Fruit fly (Drosophila melanogaster): ENCODE results near the gene slx1.
A peak's percentile ranks its signal among the peaks of the same experiment; 100 is the strongest.

The slx1 gene

dm6 chr3R:4687207-4687606 is 45.4 kb downstream of the slx1 start (continued):
- TF ChIP-seq acj6 (GFP tag; optimal IDR thresholded peaks at IDR 0.05) (peak; percentile 63), Met (GFP tag; optimal IDR thresholded peaks at IDR 0.05) (peak; percentile 11), CG3919 (GFP tag; optimal IDR thresholded peaks at IDR 0.05) (peak; percentile 64), Sox15 (GFP tag; optimal IDR thresholded peaks at IDR 0.05) (no peak), Smox (GFP tag; optimal IDR thresholded peaks at IDR 0.05) (no peak), CG6276 (GFP tag; optimal IDR thresholded peaks at IDR 0.05) (peak; percentile 45), Lpt (GFP tag; optimal IDR thresholded peaks at IDR 0.05) (peak; percentile 60), Eip78C (GFP tag) (peak; percentile 82)

DNA sequence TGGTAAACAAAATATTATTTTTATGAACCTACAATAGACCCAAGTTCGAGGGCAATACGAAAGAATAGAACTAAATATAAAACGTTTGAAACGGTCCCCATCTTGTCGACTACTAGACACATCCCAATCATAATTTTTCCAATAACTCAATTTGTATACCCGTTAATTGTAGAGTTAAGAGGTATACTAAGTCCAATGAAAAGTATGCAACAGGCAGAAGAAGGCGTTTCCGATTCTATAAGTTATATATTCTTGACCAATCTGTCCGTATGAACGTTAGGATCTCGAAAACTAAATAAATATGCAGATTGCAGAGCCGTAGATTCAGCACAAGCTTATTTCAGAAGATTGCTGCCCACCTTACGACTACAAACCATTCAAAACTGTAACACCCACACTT is 48.7 kb downstream of the slx1 start, which contains the start of gene CG33927:
Gene CG33927 (minus strand): TSS at position 101 of the 400 bp plus-strand sequence.
- no peak for TF ChIP-seq CG16779 (tag; optimal IDR thresholded peaks at IDR 0.05)
- TF ChIP-seq topi (GFP tag; optimal IDR thresholded peaks at IDR 0.05): no peak
- TF ChIP-seq Ets21C (GFP tag; optimal IDR thresholded peaks at IDR 0.05): no peak
- no peak for TF ChIP-seq Eip75B (GFP tag; optimal IDR thresholded peaks at IDR 0.05)
- TF ChIP-seq CG8632 (GFP tag; optimal IDR thresholded peaks at IDR 0.05): no peak
- no peak for TF ChIP-seq Blimp-1 (GFP tag; optimal IDR thresholded peaks at IDR 0.05)
- no peak for TF ChIP-seq Lpt (GFP tag; optimal IDR thresholded peaks at IDR 0.05)
- no peak for TF ChIP-seq Met (GFP tag; optimal IDR thresholded peaks at IDR 0.05)
- TF ChIP-seq dac (GFP tag; optimal IDR thresholded peaks at IDR 0.05): no peak
- TF ChIP-seq achi (GFP tag; optimal IDR thresholded peaks at IDR 0.05): no peak

All from whole organism, prepupa.